Worm (Caenorhabditis elegans) whole organism, L4 larva: ENCODE results near the gene cdh-9.

ENCODE experiments used
- F10B5.3 ChIP-seq: sonication (generic microtip); optimal IDR thresholded peaks from 2 replicates; lab custom pipeline; 2016; ENCODE audit warnings: mild to moderate bottlenecking, missing genetic modification characterization, missing compliant biosample characterization
- F49E8.2 ChIP-seq: sonication (generic microtip); optimal IDR thresholded peaks from 2 replicates; lab custom pipeline; 2016; ENCODE audit warnings: missing compliant biosample characterization, mild to moderate bottlenecking, missing genetic modification characterization, borderline replicate concordance
- T20F7.1 ChIP-seq: fragments of 200-800 bp; sonication (Bioruptor generic); optimal IDR thresholded peaks from 2 replicates; lab custom pipeline; 2018; ENCODE audit warnings: mild to moderate bottlenecking, missing genetic modification characterization, missing compliant biosample characterization
- Y5F2A.4 ChIP-seq: fragments of 200-800 bp; sonication (Bioruptor generic); optimal IDR thresholded peaks from 2 replicates; lab custom pipeline; 2018; ENCODE audit warnings: mild to moderate bottlenecking, missing genetic modification characterization, missing compliant biosample characterization
- Y75B8A.6 ChIP-seq: fragments of 200-800 bp; sonication (Bioruptor generic); IDR thresholded peaks from 2 replicates; pipeline ENCODE4 v1.3.6; 2022; ENCODE audit warnings: missing genetic modification reagents, missing genetic modification characterization, missing compliant biosample characterization
- aha-1 ChIP-seq: fragments of 150-350 bp; peaks from one replicate; lab custom pipeline; 2014; ENCODE audit warnings: missing biosample characterization, missing genetic modification characterization
- aly-2 ChIP-seq: sonication (generic microtip); optimal IDR thresholded peaks from 2 replicates; lab custom pipeline; 2018; ENCODE audit warnings: missing biosample characterization, missing genetic modification characterization
- arid-1 ChIP-seq: fragments of 200-800 bp; sonication (Bioruptor generic); conservative IDR thresholded peaks from 2 replicates; pipeline ENCODE4 v1.3.6; 2022; ENCODE audit warnings: missing genetic modification reagents, missing genetic modification characterization, missing compliant biosample characterization
- ceh-20 ChIP-seq: fragments of 200-800 bp; sonication (Bioruptor generic); IDR thresholded peaks from 2 replicates; pipeline ENCODE4 v1.3.6; 2022; ENCODE audit warnings: missing genetic modification reagents, missing genetic modification characterization, missing compliant biosample characterization
- ceh-62 ChIP-seq: sonication (generic microtip); optimal IDR thresholded peaks from 2 replicates; lab custom pipeline; 2017; ENCODE audit warnings: missing biosample characterization, missing genetic modification characterization
- cey-2 ChIP-seq: sonication (generic microtip); optimal IDR thresholded peaks from 3 replicates; lab custom pipeline; 2017; ENCODE audit warnings: missing genetic modification characterization, mild to moderate bottlenecking, missing compliant biosample characterization, antibody characterized with exemption, borderline replicate concordance; ENCODE audit not compliant: insufficient read depth
- ctbp-1 ChIP-seq: fragments of 200-800 bp; sonication (Bioruptor generic); IDR thresholded peaks from 2 replicates; pipeline ENCODE4 v1.3.6; 2022; ENCODE audit warnings: missing genetic modification reagents, missing genetic modification characterization, missing compliant biosample characterization
- daf-16 ChIP-seq, 3 experiments: sonication (generic microtip); optimal IDR thresholded peaks; 2 replicates each; lab custom pipeline; 2016 to 2017; ENCODE audit warnings: missing genetic modification characterization in 3 of 3, missing genetic modification reagents in 3 of 3, mild to moderate bottlenecking in 2 of 3, missing compliant biosample characterization in 2 of 3, missing biosample characterization in 1 of 3, moderate library complexity in 1 of 3
- daf-19 ChIP-seq: fragments of 200-800 bp; sonication (Bioruptor generic); conservative IDR thresholded peaks from 2 replicates; pipeline ENCODE4 v1.3.6; 2022; ENCODE audit warnings: missing genetic modification characterization, missing compliant biosample characterization
- daf-8 ChIP-seq: fragments of 200-800 bp; sonication (Bioruptor generic); IDR thresholded peaks from 2 replicates; pipeline ENCODE4 v1.3.6; 2022; ENCODE audit warnings: missing genetic modification characterization, missing compliant biosample characterization
- dmd-8 ChIP-seq: fragments of 200-800 bp; sonication (Bioruptor generic); IDR thresholded peaks from 2 replicates; pipeline ENCODE4 v1.3.6; 2022; ENCODE audit warnings: missing genetic modification characterization, missing compliant biosample characterization
- dpl-1 ChIP-seq: fragments of 150-350 bp; optimal IDR thresholded peaks from 2 replicates; lab custom pipeline; 2014; ENCODE audit warnings: missing biosample characterization, missing genetic modification reagents, missing genetic modification characterization
- dve-1 ChIP-seq: sonication (generic microtip); optimal IDR thresholded peaks from 2 replicates; lab custom pipeline; 2017; ENCODE audit warnings: antibody characterized with exemption, mild to moderate bottlenecking, missing genetic modification characterization, missing compliant biosample characterization; ENCODE audit not compliant: insufficient read depth
- egl-43 ChIP-seq: fragments of 200-800 bp; sonication (Bioruptor generic); IDR thresholded peaks from 2 replicates; pipeline ENCODE4 v1.3.6; 2022; ENCODE audit warnings: missing genetic modification reagents, missing genetic modification characterization, missing compliant biosample characterization
- fkh-10 ChIP-seq: fragments of 150-350 bp; optimal IDR thresholded peaks from 2 replicates; lab custom pipeline; 2014; ENCODE audit warnings: missing biosample characterization, missing genetic modification reagents, missing genetic modification characterization
- hif-1 ChIP-seq, 2 experiments: sonication (generic microtip); optimal IDR thresholded peaks; 2 replicates each; lab custom pipeline; 2016 to 2017; ENCODE audit warnings: missing compliant biosample characterization in 2 of 2, missing genetic modification characterization in 2 of 2, missing genetic modification reagents in 2 of 2, missing genotype in 2 of 2, mild to moderate bottlenecking in 1 of 2
- hlh-11 ChIP-seq: fragments of 200-800 bp; sonication (Bioruptor generic); optimal IDR thresholded peaks from 2 replicates; lab custom pipeline; 2018; ENCODE audit warnings: mild to moderate bottlenecking, missing genetic modification characterization, missing compliant biosample characterization
- hlh-30 ChIP-seq: sonication (generic microtip); optimal IDR thresholded peaks from 2 replicates; lab custom pipeline; 2017; ENCODE audit warnings: antibody characterized with exemption, mild to moderate bottlenecking, missing genetic modification characterization, missing compliant biosample characterization; ENCODE audit not compliant: insufficient read depth
- lin-15B ChIP-seq: fragments of 150-350 bp; sonication (generic microtip); optimal IDR thresholded peaks from 3 replicates; lab custom pipeline; 2014; ENCODE audit warnings: missing biosample characterization, missing genetic modification characterization
- lin-38 ChIP-seq: fragments of 200-800 bp; sonication (Bioruptor generic); IDR thresholded peaks from 2 replicates; pipeline ENCODE4 v1.3.6; 2022; ENCODE audit warnings: missing genetic modification reagents, missing genetic modification characterization, missing compliant biosample characterization
- lsy-2 ChIP-seq, 2 experiments: fragments of 150-350 bp in 1 of 2; sonication (generic microtip) in 1 of 2; optimal IDR thresholded peaks; 2 replicates each; lab custom pipeline; 2014 to 2017; ENCODE audit warnings: missing biosample characterization in 2 of 2, missing genetic modification characterization in 2 of 2
- madf-5 ChIP-seq, 2 experiments: fragments of 200-800 bp; sonication (Bioruptor generic); IDR thresholded peaks; 2 replicates each; pipeline ENCODE4 v1.3.6; 2022; ENCODE audit warnings: missing compliant biosample characterization in 2 of 2, missing genetic modification characterization in 2 of 2
- mdl-1 ChIP-seq, 2 experiments: fragments of 150-350 bp in 1 of 2; sonication (generic microtip) in 1 of 2; optimal IDR thresholded peaks; 2 replicates each; lab custom pipeline; 2014 to 2017; ENCODE audit warnings: missing biosample characterization in 2 of 2, missing genetic modification characterization in 2 of 2
- mep-1 ChIP-seq: fragments of 150-350 bp; sonication (generic microtip); optimal IDR thresholded peaks from 3 replicates; lab custom pipeline; 2014; ENCODE audit warnings: missing biosample characterization, missing genetic modification characterization
- mxl-2 ChIP-seq: fragments of 200-800 bp; sonication (Bioruptor generic); conservative IDR thresholded peaks from 2 replicates; pipeline ENCODE4 v1.3.6; 2022; ENCODE audit warnings: missing genetic modification reagents, missing genetic modification characterization, missing compliant biosample characterization
- nhr-11 ChIP-seq: fragments of 150-350 bp; optimal IDR thresholded peaks from 2 replicates; lab custom pipeline; 2014; ENCODE audit warnings: missing biosample characterization, missing genetic modification characterization
- nhr-111 ChIP-seq: fragments of 200-800 bp; sonication (Bioruptor generic); optimal IDR thresholded peaks from 2 replicates; lab custom pipeline; 2018; ENCODE audit warnings: mild to moderate bottlenecking, missing genetic modification characterization, missing compliant biosample characterization
- nhr-25 ChIP-seq: sonication (generic microtip); optimal IDR thresholded peaks from 2 replicates; lab custom pipeline; 2017; ENCODE audit warnings: missing genetic modification characterization, mild to moderate bottlenecking, missing compliant biosample characterization, antibody characterized with exemption, moderate library complexity, borderline replicate concordance; ENCODE audit not compliant: insufficient read depth
- nhr-42 ChIP-seq: fragments of 200-800 bp; sonication (Bioruptor generic); IDR thresholded peaks from 2 replicates; pipeline ENCODE4 v1.3.6; 2022; ENCODE audit warnings: missing genetic modification characterization, missing compliant biosample characterization
- nhr-48 ChIP-seq: sonication (generic microtip); optimal IDR thresholded peaks from 2 replicates; lab custom pipeline; 2016; ENCODE audit warnings: mild to moderate bottlenecking, missing genetic modification characterization, missing compliant biosample characterization
- nhr-6 ChIP-seq: fragments of 150-350 bp; optimal IDR thresholded peaks from 2 replicates; lab custom pipeline; 2014; ENCODE audit warnings: missing biosample characterization, missing genetic modification characterization
- pha-4 ChIP-seq, 2 experiments: fragments of 150-350 bp in 1 of 2; fragments of 200-800 bp in 1 of 2; sonication (Bioruptor generic) in 1 of 2; IDR thresholded peaks in 1 of 2; optimal IDR thresholded peaks in 1 of 2; 2 replicates each; pipeline versions ENCODE4 v1.3.6 to Lab custom; 2014 to 2022; ENCODE audit warnings: missing genetic modification characterization in 2 of 2, missing genetic modification reagents in 2 of 2, missing biosample characterization in 1 of 2, missing compliant biosample characterization in 1 of 2
- saeg-2 ChIP-seq: fragments of 200-800 bp; sonication (Bioruptor generic); IDR thresholded peaks from 2 replicates; pipeline ENCODE4 v1.3.6; 2022; ENCODE audit warnings: missing genetic modification reagents, missing genetic modification characterization, missing compliant biosample characterization
- set-16 ChIP-seq: fragments of 200-800 bp; sonication (Bioruptor generic); IDR thresholded peaks from 2 replicates; pipeline ENCODE4 v1.3.6; 2022; ENCODE audit warnings: missing genetic modification reagents, missing genetic modification characterization, missing compliant biosample characterization
- snpc-1.2 ChIP-seq: fragments of 200-800 bp; sonication (Bioruptor generic); IDR thresholded peaks from 2 replicates; pipeline ENCODE4 v1.3.6; 2022; ENCODE audit warnings: missing genetic modification reagents, missing genetic modification characterization, missing compliant biosample characterization
- snpc-4 ChIP-seq: fragments of 150-350 bp; optimal IDR thresholded peaks from 2 replicates; lab custom pipeline; 2014; ENCODE audit warnings: missing biosample characterization, missing genetic modification characterization
- tra-1 ChIP-seq: fragments of 200-800 bp; sonication (Bioruptor generic); IDR thresholded peaks from 2 replicates; pipeline ENCODE4 v1.3.6; 2022; ENCODE audit warnings: missing genetic modification reagents, missing genetic modification characterization, missing compliant biosample characterization
- unc-130 ChIP-seq: sonication (generic microtip); optimal IDR thresholded peaks from 2 replicates; lab custom pipeline; 2016; ENCODE audit warnings: missing genetic modification reagents, missing genetic modification characterization, missing compliant biosample characterization
- unc-62 ChIP-seq, 3 experiments: fragments of 150-350 bp in 1 of 3; sonication (generic microtip); optimal IDR thresholded peaks in 2 of 3; peaks in 1 of 3; 1 replicate in 1 of 3; 2 replicates in 2 of 3; lab custom pipeline; 2014 to 2017; ENCODE audit warnings: missing biosample characterization in 3 of 3, missing genetic modification characterization in 3 of 3, missing genetic modification reagents in 3 of 3, missing genotype in 1 of 3
- zag-1 ChIP-seq: fragments of 150-350 bp; optimal IDR thresholded peaks from 2 replicates; lab custom pipeline; 2014; ENCODE audit warnings: missing biosample characterization, missing genetic modification characterization
- zfp-3 ChIP-seq: fragments of 200-800 bp; sonication (Bioruptor generic); conservative IDR thresholded peaks from 2 replicates; pipeline ENCODE4 v1.3.6; 2022; ENCODE audit warnings: missing genetic modification reagents, missing genetic modification characterization, missing compliant biosample characterization
- zip-11 ChIP-seq: fragments of 200-800 bp; sonication (Bioruptor generic); IDR thresholded peaks from 2 replicates; pipeline ENCODE4 v1.3.6; 2022; ENCODE audit warnings: missing genetic modification characterization, missing compliant biosample characterization
- ztf-7 ChIP-seq: fragments of 150-350 bp; optimal IDR thresholded peaks from 2 replicates; lab custom pipeline; 2014; ENCODE audit warnings: missing biosample characterization, missing genetic modification characterization

The cdh-9 gene

ce11 chrX:16604566-16604965 lies 9.5 kb downstream of the cdh-9 start (continued):
- peak; percentile 60 for TF ChIP-seq dve-1 (tag; lab: Kevin White, UChicago)
- peak; percentile 75 for TF ChIP-seq dmd-8
- TF ChIP-seq ceh-20 (GFP tag; lab: Robert Waterston, UW): peak; percentile 77; the same call in 1 of the 2 replicates
- TF ChIP-seq unc-130 (GFP tag; lab: Kevin White, UChicago): peak; percentile 13
- peak; percentile 24 for TF ChIP-seq Y5F2A.4 (GFP tag; lab: Kevin White, UChicago)
- peak in 1 of 2 experiments; percentile 51 for TF ChIP-seq mdl-1 (tag; optimal IDR thresholded peaks at IDR 0.05; lab: Kevin White, UChicago)
- TF ChIP-seq cey-2 (tag; lab: Kevin White, UChicago): no peak
- peak; percentile 79 for TF ChIP-seq daf-19
- TF ChIP-seq set-16 (GFP tag; lab: Robert Waterston, UW): no peak
- no peak for TF ChIP-seq ceh-62 (tag; lab: Kevin White, UChicago)
- TF ChIP-seq zfp-3 (GFP tag; lab: Robert Waterston, UW): peak; percentile 61; the same call in 1 of the 2 replicates
- TF ChIP-seq lin-15B (tag; lab: Kevin White, UChicago): no peak
- TF ChIP-seq F49E8.2: peak; percentile 57
- TF ChIP-seq nhr-25 (tag; lab: Kevin White, UChicago): no peak
- TF ChIP-seq hlh-30 (tag; lab: Kevin White, UChicago): peak; percentile 92
- no peak; the same call in 1 of the 2 replicates for TF ChIP-seq lin-38
- TF ChIP-seq snpc-4 (tag; lab: Kevin White, UChicago): no peak
- peak; percentile 69 for TF ChIP-seq T20F7.1
- TF ChIP-seq snpc-1.2 (GFP tag; lab: Robert Waterston, UW): peak; percentile 88
- TF ChIP-seq nhr-6: peak; percentile 11
- TF ChIP-seq mep-1 (tag; lab: Kevin White, UChicago): peak; percentile 76
- TF ChIP-seq madf-5 (GFP tag; IDR thresholded peaks at IDR 0.05; lab: Robert Waterston, UW): peak; percentile 54 to 70; a peak in 1 of 4 replicates
- TF ChIP-seq daf-16 (GFP tag; optimal IDR thresholded peaks at IDR 0.05; lab: Kevin White, UChicago): peak; percentile 19 to 92
- peak; percentile 63 for TF ChIP-seq daf-16 (tag; optimal IDR thresholded peaks at IDR 0.05; lab: Kevin White, UChicago)
- peak; percentile 67 for TF ChIP-seq ztf-7 (tag; lab: Kevin White, UChicago)
- TF ChIP-seq dpl-1 (GFP tag; lab: Kevin White, UChicago): peak; percentile 6
- 0 out of 2 replicates have a peak, but pooled peaks have one; percentile 69 for TF ChIP-seq zip-11 (GFP tag; lab: Robert Waterston, UW)
- peak; percentile 83 for TF ChIP-seq pha-4 (GFP tag; IDR thresholded peaks at IDR 0.05; lab: Robert Waterston, UW)
- no peak for TF ChIP-seq pha-4 (tag; optimal IDR thresholded peaks at IDR 0.05; lab: Kevin White, UChicago)
- no peak for TF ChIP-seq unc-62 (GFP tag; optimal IDR thresholded peaks at IDR 0.05 in 1 of 2; lab: Kevin White, UChicago)
- no peak for TF ChIP-seq unc-62 (tag; optimal IDR thresholded peaks at IDR 0.05; lab: Kevin White, UChicago)
- peak; percentile 54 for TF ChIP-seq nhr-48 (tag; lab: Kevin White, UChicago)
- TF ChIP-seq saeg-2: peak; percentile 62; the same call in 1 of the 2 replicates
- TF ChIP-seq arid-1 (GFP tag; lab: Robert Waterston, UW): peak; percentile 77; the same call in 1 of the 2 replicates
- TF ChIP-seq fkh-10 (GFP tag; lab: Kevin White, UChicago): no peak
- TF ChIP-seq aly-2 (tag; lab: Kevin White, UChicago): no peak
- TF ChIP-seq lsy-2 (tag; optimal IDR thresholded peaks at IDR 0.05; lab: Kevin White, UChicago): peak in 1 of 2 experiments; percentile 57
- no peak for TF ChIP-seq F10B5.3 (tag; lab: Kevin White, UChicago)
- TF ChIP-seq mxl-2 (GFP tag; lab: Robert Waterston, UW): no peak
- TF ChIP-seq daf-8 (GFP tag; lab: Robert Waterston, UW): no peak
- TF ChIP-seq tra-1: peak; percentile 67
- no peak for TF ChIP-seq nhr-111
- TF ChIP-seq nhr-11 (tag; lab: Kevin White, UChicago): no peak
- no peak for TF ChIP-seq Y75B8A.6 (GFP tag; lab: Robert Waterston, UW)
- TF ChIP-seq hif-1 (tag; optimal IDR thresholded peaks at IDR 0.05; lab: Kevin White, UChicago): peak in 1 of 2 experiments; percentile 36
- peak; percentile 56; the same call in 1 of the 2 replicates for TF ChIP-seq nhr-42 (GFP tag; lab: Robert Waterston, UW)
- TF ChIP-seq hlh-11 (tag; lab: Kevin White, UChicago): peak; percentile 56
- peak; percentile 78 for TF ChIP-seq egl-43
- TF ChIP-seq ctbp-1 (GFP tag; lab: Robert Waterston, UW): peak; percentile 68
- TF ChIP-seq zag-1: no peak
- no peak for TF ChIP-seq aha-1 (tag; lab: Kevin White, UChicago)
